Worm (Caenorhabditis elegans) whole organism, mixed stage, embryonic: ENCODE results near the gene haf-3.

ENCODE experiments used
- blmp-1 ChIP-seq: fragments of 150-350 bp; optimal IDR thresholded peaks from 2 replicates; lab custom pipeline; 2014; ENCODE audit warnings: missing biosample characterization, missing genetic modification characterization
- hlh-1 ChIP-seq: fragments of 150-350 bp; optimal IDR thresholded peaks from 2 replicates; lab custom pipeline; 2014; ENCODE audit warnings: missing biosample characterization, missing genetic modification reagents, missing genetic modification characterization
- lin-13 ChIP-seq: fragments of 150-350 bp; optimal IDR thresholded peaks from 2 replicates; lab custom pipeline; 2014; ENCODE audit warnings: missing biosample characterization, missing genetic modification characterization
- nhr-237 ChIP-seq: fragments of 150-350 bp; optimal IDR thresholded peaks from 2 replicates; lab custom pipeline; 2014; ENCODE audit warnings: missing biosample characterization, missing genetic modification characterization
- nhr-28 ChIP-seq: fragments of 150-350 bp; optimal IDR thresholded peaks from 2 replicates; lab custom pipeline; 2014; ENCODE audit warnings: missing biosample characterization, missing genetic modification characterization
- snpc-4 ChIP-seq: fragments of 150-350 bp; optimal IDR thresholded peaks from 2 replicates; lab custom pipeline; 2014; ENCODE audit warnings: missing biosample characterization, missing genetic modification characterization
- tbx-8 ChIP-seq: fragments of 200-800 bp; sonication (Bioruptor generic); optimal IDR thresholded peaks from 2 replicates; lab custom pipeline; 2018; ENCODE audit warnings: mild to moderate bottlenecking, missing genetic modification characterization, moderate library complexity, missing compliant biosample characterization
- unc-62 ChIP-seq: fragments of 150-350 bp; optimal IDR thresholded peaks from 2 replicates; lab custom pipeline; 2014; ENCODE audit warnings: missing biosample characterization, missing genetic modification reagents, missing genetic modification characterization
- ztf-11 ChIP-seq: fragments of 150-350 bp; optimal IDR thresholded peaks from 2 replicates; lab custom pipeline; 2014; ENCODE audit warnings: missing biosample characterization, missing genetic modification characterization

DNA sequence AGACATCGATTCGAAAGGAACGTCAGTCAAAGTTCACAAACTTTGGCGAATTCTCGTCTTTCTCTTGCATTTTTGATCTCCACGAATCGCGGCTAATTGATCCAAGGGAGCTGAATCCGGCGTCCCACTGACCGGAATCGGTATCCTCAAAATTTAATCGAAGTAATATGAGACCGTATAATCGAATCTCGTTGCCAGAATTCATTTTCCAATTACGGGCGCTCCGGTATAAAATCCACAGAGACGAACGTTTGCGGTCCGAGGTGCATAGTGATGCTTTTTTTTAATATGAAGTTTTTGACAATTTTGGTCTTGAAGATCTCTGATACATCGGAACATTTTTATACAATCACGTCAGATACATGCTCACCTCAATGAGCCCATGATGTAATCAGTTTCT lies 8.3 kb downstream of the haf-3 start:
- TF ChIP-seq blmp-1 (tag; lab: Kevin White, UChicago) = no peak
- no peak for TF ChIP-seq ztf-11
- no peak for TF ChIP-seq lin-13 (tag; lab: Kevin White, UChicago)
- no peak for TF ChIP-seq snpc-4 (tag; lab: Kevin White, UChicago)
- no peak for TF ChIP-seq nhr-28 (tag; lab: Kevin White, UChicago)
- TF ChIP-seq nhr-237 (tag; lab: Kevin White, UChicago) = no peak
- TF ChIP-seq unc-62 (GFP tag; lab: Kevin White, UChicago) = no peak
- no peak for TF ChIP-seq tbx-8 (GFP tag; lab: Kevin White, UChicago)
- no peak for TF ChIP-seq hlh-1 (tag; lab: Kevin White, UChicago)
